Worm (Caenorhabditis elegans) whole organism, L3 larva: ENCODE data around the gene nhr-97.

Experiments used
- ama-1 ChIP-seq: fragments of 150-350 bp; optimal IDR thresholded peaks from 2 replicates; lab custom pipeline; 2018
- elt-3 ChIP-seq, 3 experiments: fragments of 150-350 bp in 1 of 3; sonication (generic microtip) in 2 of 3; optimal IDR thresholded peaks; 2 replicates in 2 of 3; 4 replicates in 1 of 3; lab custom pipeline; 2014 to 2017; ENCODE audit warnings: missing biosample characterization in 3 of 3, missing genetic modification characterization in 3 of 3
- nhr-25 ChIP-seq: sonication (generic microtip); optimal IDR thresholded peaks from 2 replicates; lab custom pipeline; 2017; ENCODE audit warnings: missing biosample characterization, missing genetic modification characterization
- nhr-76 ChIP-seq: fragments of 150-350 bp; sonication (generic microtip); optimal IDR thresholded peaks from 5 replicates; lab custom pipeline; 2014; ENCODE audit warnings: missing biosample characterization, missing genetic modification characterization
- nhr-77 ChIP-seq: fragments of 150-350 bp; optimal IDR thresholded peaks from 2 replicates; lab custom pipeline; 2014; ENCODE audit warnings: missing biosample characterization, missing genetic modification characterization
- snpc-4 ChIP-seq: fragments of 150-350 bp; optimal IDR thresholded peaks from 2 replicates; lab custom pipeline; 2014; ENCODE audit warnings: missing biosample characterization, missing genetic modification characterization
- unc-39 ChIP-seq: sonication (generic microtip); optimal IDR thresholded peaks from 4 replicates; lab custom pipeline; 2017; ENCODE audit warnings: missing biosample characterization, missing genetic modification characterization
- unc-62 ChIP-seq: fragments of 150-350 bp; sonication (generic microtip); optimal IDR thresholded peaks from 4 replicates; lab custom pipeline; 2014; ENCODE audit warnings: missing biosample characterization, missing genetic modification reagents, missing genetic modification characterization

ce11 chrIV:9737204-9737790 lies 20.1 kb upstream of the nhr-97 start, which contains the start of gene cka-1:
- no peak for TF ChIP-seq nhr-25 (tag; lab: Kevin White, UChicago)
- TF ChIP-seq ama-1 (lab: Kevin White, UChicago), result no peak
- TF ChIP-seq nhr-76 (tag; lab: Kevin White, UChicago), result no peak
- no peak for TF ChIP-seq snpc-4 (tag; lab: Kevin White, UChicago)
- TF ChIP-seq elt-3 (tag; optimal IDR thresholded peaks at IDR 0.05; lab: Kevin White, UChicago), result no peak
- TF ChIP-seq nhr-77 (tag; lab: Kevin White, UChicago), result no peak
- no peak for TF ChIP-seq unc-62 (GFP tag; lab: Kevin White, UChicago)
- TF ChIP-seq unc-39, result no peak
